Worm (Caenorhabditis elegans) whole organism, L2 larva: ENCODE data around the gene ran-1.

Source experiments
- R02D3.7 ChIP-seq: fragments of 150-350 bp; optimal IDR thresholded peaks from 2 replicates; lab custom pipeline; 2014; ENCODE audit warnings: missing biosample characterization, missing genetic modification characterization
- ZK546.5 ChIP-seq: sonication (generic microtip); optimal IDR thresholded peaks from 2 replicates; lab custom pipeline; 2017; ENCODE audit warnings: missing biosample characterization, missing genetic modification characterization
- ama-1 ChIP-seq: fragments of 150-350 bp; optimal IDR thresholded peaks from 2 replicates; lab custom pipeline; 2018; ENCODE audit warnings: inconsistent platforms
- dmd-4 ChIP-seq: sonication (generic microtip); optimal IDR thresholded peaks from 2 replicates; lab custom pipeline; 2017; ENCODE audit warnings: missing biosample characterization, missing genetic modification characterization
- lin-39 ChIP-seq: fragments of 150-350 bp; optimal IDR thresholded peaks from 2 replicates; lab custom pipeline; 2014; ENCODE audit warnings: missing biosample characterization, missing genetic modification reagents, missing genetic modification characterization
- mab-5 ChIP-seq: fragments of 150-350 bp; optimal IDR thresholded peaks from 2 replicates; lab custom pipeline; 2014; ENCODE audit warnings: missing biosample characterization, missing genetic modification characterization
- mdl-1 ChIP-seq, 2 experiments: fragments of 150-350 bp in 1 of 2; sonication (generic microtip) in 1 of 2; optimal IDR thresholded peaks; 2 replicates each; lab custom pipeline; 2017; ENCODE audit warnings: missing biosample characterization in 2 of 2, missing genetic modification characterization in 2 of 2
- nhr-12 ChIP-seq: fragments of 150-350 bp; optimal IDR thresholded peaks from 2 replicates; lab custom pipeline; 2014; ENCODE audit warnings: missing biosample characterization, missing genetic modification characterization
- nhr-77 ChIP-seq: fragments of 150-350 bp; optimal IDR thresholded peaks from 2 replicates; lab custom pipeline; 2014; ENCODE audit warnings: missing biosample characterization, missing genetic modification characterization
- skn-1 ChIP-seq: sonication (generic microtip); optimal IDR thresholded peaks from 2 replicates; lab custom pipeline; 2017; ENCODE audit warnings: missing biosample characterization, missing genetic modification characterization
- snpc-4 ChIP-seq: fragments of 150-350 bp; optimal IDR thresholded peaks from 2 replicates; lab custom pipeline; 2014; ENCODE audit warnings: missing biosample characterization, missing genetic modification characterization
- ztf-11 ChIP-seq: sonication (generic microtip); optimal IDR thresholded peaks from 2 replicates; lab custom pipeline; 2017; ENCODE audit warnings: missing biosample characterization, missing genetic modification characterization

DNA sequence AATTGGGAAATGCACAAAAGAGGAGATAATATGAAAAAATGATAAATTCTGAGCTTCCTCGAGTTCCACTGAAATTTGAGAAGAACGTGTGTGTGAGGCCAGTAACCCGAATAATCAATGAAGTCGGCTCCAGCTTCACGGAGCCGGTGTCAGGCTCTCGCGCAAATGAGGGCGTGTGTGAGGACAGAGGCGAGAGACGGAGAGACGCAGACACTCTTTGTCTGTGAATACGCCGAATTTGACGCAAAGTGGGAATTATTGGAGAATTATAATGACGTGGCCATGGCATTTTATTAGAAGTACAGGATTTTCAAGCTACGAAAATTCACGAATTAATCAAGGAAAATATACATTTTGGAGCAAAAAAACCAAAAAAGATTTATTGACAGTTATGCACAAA lies 7.6 kb downstream of the ran-1 start:
- TF ChIP-seq skn-1 (no peak), ZK546.5 (tag; lab: Kevin White, UChicago) (no peak), ama-1 (lab: Kevin White, UChicago) (peak; percentile 54), ztf-11 (tag; lab: Kevin White, UChicago) (no peak), R02D3.7 (tag; lab: Kevin White, UChicago) (no peak), snpc-4 (tag; lab: Kevin White, UChicago) (no peak), dmd-4 (tag; lab: Kevin White, UChicago) (no peak), lin-39 (tag; lab: Kevin White, UChicago) (no peak), mab-5 (tag; lab: Kevin White, UChicago) (no peak), mdl-1 (tag; optimal IDR thresholded peaks at IDR 0.05; lab: Kevin White, UChicago) (peak in 1 of 2 experiments; percentile 0), nhr-77 (no peak), nhr-12 (tag; lab: Kevin White, UChicago) (no peak)
